Worm (Caenorhabditis elegans) whole organism, L4/young adult: ENCODE data around the gene T02B11.9.

Experiments
- W03F9.2 ChIP-seq: fragments of 150-350 bp; optimal IDR thresholded peaks from 2 replicates; lab custom pipeline; 2014; ENCODE audit warnings: missing biosample characterization, missing genetic modification characterization
- dao-5 ChIP-seq: sonication (generic microtip); optimal IDR thresholded peaks from 2 replicates; lab custom pipeline; 2016; ENCODE audit warnings: missing genotype, missing genetic modification characterization, moderate library complexity, missing compliant biosample characterization

DNA sequence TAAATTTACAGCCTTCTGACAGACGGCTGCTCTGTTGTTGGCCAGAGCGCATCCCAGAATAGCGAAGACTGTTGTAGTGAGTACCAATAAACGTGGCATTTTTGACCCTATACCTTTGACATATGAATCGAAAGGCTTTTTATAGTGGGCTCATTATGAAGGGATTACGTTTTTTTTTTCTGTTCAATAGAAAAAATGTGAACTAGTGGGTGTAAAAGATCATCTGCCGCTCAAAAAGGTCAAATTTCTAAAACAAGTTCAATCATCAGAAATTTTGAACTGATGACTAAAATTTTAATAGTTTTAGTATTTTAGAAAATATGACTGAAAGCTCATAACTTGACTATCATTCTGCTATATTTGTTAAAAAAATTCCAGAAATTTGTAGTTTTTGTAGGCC, 21.1 kb upstream of the T02B11.9 start, which contains the start of gene K09C6.9:
- TF ChIP-seq dao-5 (tag; lab: Kevin White, UChicago) = no peak
- TF ChIP-seq W03F9.2 (tag; lab: Kevin White, UChicago) = no peak
